Worm (Caenorhabditis elegans): ENCODE data around the gene F40G12.9.
A peak's percentile ranks its signal among the peaks of the same experiment; 100 is the strongest.

The F40G12.9 gene

DNA sequence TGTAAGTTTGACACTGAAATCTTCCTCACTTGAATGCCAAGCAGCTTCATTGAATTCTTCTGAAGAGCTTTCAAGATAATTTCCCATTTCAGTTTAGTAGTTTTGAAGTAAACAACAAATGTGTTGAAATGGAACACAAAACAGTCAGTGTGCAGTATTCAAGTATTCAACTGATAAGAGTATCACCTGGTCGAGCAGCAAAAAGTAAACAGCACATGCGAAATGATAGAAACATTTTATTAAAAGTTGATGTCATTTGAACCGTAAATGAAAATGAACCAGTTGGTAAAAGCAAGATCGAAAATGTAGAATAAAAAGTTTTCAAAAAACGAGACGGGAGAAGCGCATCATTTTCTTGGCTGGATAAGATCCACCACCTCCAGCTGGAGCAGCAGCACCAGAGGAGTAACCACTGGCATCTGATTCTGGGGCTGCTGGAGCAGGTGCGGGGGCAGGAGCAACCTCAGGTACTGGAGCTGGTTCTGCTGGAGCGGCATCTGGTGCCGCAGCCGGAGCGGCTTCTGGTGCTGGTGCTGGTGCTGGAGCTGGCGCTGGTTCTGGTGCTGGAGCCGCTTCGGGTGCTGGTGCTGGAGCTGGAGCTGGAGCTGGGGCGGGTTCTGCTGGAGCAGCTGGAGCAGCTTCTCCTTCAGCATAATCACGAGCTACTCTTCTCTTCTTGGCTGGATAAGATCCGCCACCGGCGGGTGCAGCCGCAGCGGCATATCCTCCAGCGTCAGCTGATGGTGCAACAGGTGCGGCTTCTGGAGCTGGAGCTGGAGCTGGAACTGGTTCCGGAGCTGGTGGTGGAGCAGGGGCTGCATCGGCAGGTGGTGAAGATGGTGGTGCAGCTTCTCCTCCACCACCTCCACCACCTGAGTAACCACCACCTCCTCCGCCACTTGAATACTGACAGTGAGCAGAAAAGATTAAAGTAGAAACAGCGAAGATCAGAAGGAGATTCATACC is 42.3 kb downstream of the F40G12.9 start, which contains the start of the genes F47B8.4 and F47B8.18:
Gene F47B8.4, minus strand, starts transcription at position 172 of the 966 bp plus-strand sequence.
Gene F47B8.18, minus strand, starts transcription at position 963 of the 966 bp plus-strand sequence.
- TF ChIP-seq mxl-3 (GFP tag; optimal IDR thresholded peaks at IDR 0.05) (peak; percentile 13), daf-16 (GFP tag; optimal IDR thresholded peaks at IDR 0.05) (no peak), daf-16 (tag; optimal IDR thresholded peaks at IDR 0.05) (peak; percentile 99), duxl-1 (tag; optimal IDR thresholded peaks at IDR 0.05; ENCODE audit: poor library complexity) (no peak), nhr-77 (tag; optimal IDR thresholded peaks at IDR 0.05) (peak; percentile 20), skn-1 (tag; optimal IDR thresholded peaks at IDR 0.05) (no peak), lim-7 (GFP tag; IDR thresholded peaks at IDR 0.05) (peak; percentile 32; the same call in 1 of the 2 replicates), pqm-1 (tag; optimal IDR thresholded peaks at IDR 0.05) (peak; percentile 83), hmg-1.1 (GFP tag; IDR thresholded peaks at IDR 0.05) (no peak), dmd-6 (GFP tag; IDR thresholded peaks at IDR 0.05) (peak; percentile 44), ztf-11 (tag; optimal IDR thresholded peaks at IDR 0.05) (no peak), hlh-30 (tag; optimal IDR thresholded peaks at IDR 0.05; ENCODE audit: insufficient read depth) (peak; percentile 45), mdl-1 (tag; optimal IDR thresholded peaks at IDR 0.05) (peak in 1 of 2 experiments; percentile 53), dmd-8 (GFP tag; IDR thresholded peaks at IDR 0.05) (no peak), daf-8 (GFP tag; IDR thresholded peaks at IDR 0.05) (no peak), dmd-9 (GFP tag; IDR thresholded peaks at IDR 0.05) (0 out of 2 replicates have a peak, but pooled peaks have one; percentile 33), nhr-41 (GFP tag; IDR thresholded peaks at IDR 0.05) (0 out of 2 replicates have a peak, but pooled peaks have one; percentile 6), F26F4.8 (GFP tag; conservative IDR thresholded peaks at IDR 0.05) (0 out of 2 replicates have a peak, but pooled peaks have one; percentile 3), set-16 (GFP tag; IDR thresholded peaks at IDR 0.05) (peak; percentile 99), unc-62 (GFP tag; optimal IDR thresholded peaks at IDR 0.05 in 1 of 2) (peak in 1 of 2 experiments; percentile 96), unc-62 (tag; optimal IDR thresholded peaks at IDR 0.05) (no peak), tra-1 (GFP tag; IDR thresholded peaks at IDR 0.05) (no peak), pha-4 (GFP tag; IDR thresholded peaks at IDR 0.05) (peak; percentile 90; the same call in 1 of the 2 replicates), pha-4 (tag; optimal IDR thresholded peaks at IDR 0.05) (no peak), T26A8.4 (GFP tag; IDR thresholded peaks at IDR 0.05) (no peak), nhr-28 (tag; optimal IDR thresholded peaks at IDR 0.05) (peak; percentile 76), aha-1 (tag) (peak; percentile 76), vab-7 (GFP tag; IDR thresholded peaks at IDR 0.05) (0 out of 2 replicates have a peak, but pooled peaks have one; percentile 17)

DNA sequence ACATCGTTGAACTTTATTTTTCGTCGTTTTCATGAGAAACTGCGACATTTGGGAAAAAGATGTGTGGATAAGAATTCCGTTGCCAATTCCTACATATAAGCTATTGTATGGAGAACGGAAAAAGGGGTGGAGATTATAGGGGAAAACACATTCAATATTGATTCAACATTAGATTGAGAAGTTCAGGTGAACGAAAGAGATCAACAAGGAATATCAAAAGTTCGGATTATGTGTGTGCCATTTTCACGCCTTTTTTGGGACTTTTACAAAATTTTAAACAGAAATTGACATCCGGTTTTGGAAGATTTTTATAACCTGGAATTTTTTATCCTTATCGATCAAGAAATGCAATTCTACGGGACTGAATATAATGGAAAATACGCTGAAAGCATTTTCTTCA is 45.3 kb downstream of the F40G12.9 start, which contains the start of gene F47B8.5:
Gene F47B8.5, minus strand, starts transcription at position 101 of the 400 bp plus-strand sequence.
- TF ChIP-seq nhr-237 (tag; optimal IDR thresholded peaks at IDR 0.05), result no peak
- no peak for TF ChIP-seq daf-16 (GFP tag; optimal IDR thresholded peaks at IDR 0.05)
- no peak for TF ChIP-seq daf-16 (tag; optimal IDR thresholded peaks at IDR 0.05)

- TF ChIP-seq nhr-48 (tag; optimal IDR thresholded peaks at IDR 0.05), result no peak
- no peak for TF ChIP-seq gei-8 (GFP tag; optimal IDR thresholded peaks at IDR 0.05)
- no peak for TF ChIP-seq fos-1 (tag; optimal IDR thresholded peaks at IDR 0.05)
- TF ChIP-seq egl-43 (GFP tag; IDR thresholded peaks at IDR 0.05), result no peak
These were observed 46.3 kb downstream of the F40G12.9 start, which contains the start of gene pepm-1 for ce11 chrV:14328806-14329205. TSS of gene pepm-1 (plus strand) at chrV:14329106.

ce11 chrV:14331477-14331876 is 49.0 kb downstream of the F40G12.9 start, which contains the start of gene F47B8.8:
TSS of gene F47B8.8 (plus strand) at chrV:14331733.
- TF ChIP-seq mdl-1 (tag; optimal IDR thresholded peaks at IDR 0.05), result peak in 1 of 2 experiments; percentile 13
- TF ChIP-seq dmd-8 (GFP tag; IDR thresholded peaks at IDR 0.05), result no peak
